Worm (Caenorhabditis elegans) whole organism, L3 larva: Measurements from ENCODE around the gene F46H5.3.

Source experiments
- ceh-16 ChIP-seq: sonication (generic microtip); optimal IDR thresholded peaks from 2 replicates; lab custom pipeline; 2017; ENCODE audit warnings: missing biosample characterization, missing genetic modification characterization
- ceh-28 ChIP-seq: fragments of 150-350 bp; optimal IDR thresholded peaks from 2 replicates; lab custom pipeline; 2014; ENCODE audit warnings: missing biosample characterization, missing genetic modification reagents, missing genetic modification characterization
- ceh-82 ChIP-seq: fragments of 150-350 bp; optimal IDR thresholded peaks from 2 replicates; lab custom pipeline; 2014; ENCODE audit warnings: missing biosample characterization, missing genetic modification characterization
- ceh-9 ChIP-seq: sonication (generic microtip); optimal IDR thresholded peaks from 2 replicates; lab custom pipeline; 2018; ENCODE audit warnings: missing biosample characterization, missing genetic modification characterization
- daf-12 ChIP-seq: fragments of 150-350 bp; optimal IDR thresholded peaks from 2 replicates; lab custom pipeline; 2014; ENCODE audit warnings: missing biosample characterization, missing genetic modification reagents, missing genetic modification characterization
- egl-5 ChIP-seq: fragments of 150-350 bp; optimal IDR thresholded peaks from 2 replicates; lab custom pipeline; 2017; ENCODE audit warnings: missing biosample characterization, missing genetic modification reagents, missing genetic modification characterization, inconsistent platforms
- elt-1 ChIP-seq: fragments of 150-350 bp; optimal IDR thresholded peaks from 2 replicates; lab custom pipeline; 2014; ENCODE audit warnings: missing biosample characterization, missing genetic modification characterization
- elt-2 ChIP-seq: sonication (generic microtip); optimal IDR thresholded peaks from 2 replicates; lab custom pipeline; 2016; ENCODE audit warnings: missing genetic modification reagents, mild to moderate bottlenecking, missing genetic modification characterization, missing compliant biosample characterization
- elt-3 ChIP-seq, 3 experiments: fragments of 150-350 bp in 1 of 3; sonication (generic microtip) in 2 of 3; optimal IDR thresholded peaks; 2 replicates in 2 of 3; 4 replicates in 1 of 3; lab custom pipeline; 2014 to 2017; ENCODE audit warnings: missing biosample characterization in 3 of 3, missing genetic modification characterization in 3 of 3
- eor-1 ChIP-seq, 2 experiments: fragments of 150-350 bp; optimal IDR thresholded peaks; 2 replicates each; lab custom pipeline; 2014 to 2018; ENCODE audit warnings: missing biosample characterization in 2 of 2, missing genetic modification characterization in 2 of 2
- fkh-10 ChIP-seq: sonication (generic microtip); optimal IDR thresholded peaks from 2 replicates; lab custom pipeline; 2017; ENCODE audit warnings: missing biosample characterization, missing genetic modification reagents, missing genetic modification characterization
- fkh-2 ChIP-seq: fragments of 150-350 bp; optimal IDR thresholded peaks from 2 replicates; lab custom pipeline; 2014; ENCODE audit warnings: missing biosample characterization, missing genetic modification reagents, missing genetic modification characterization
- fos-1 ChIP-seq: fragments of 150-350 bp; optimal IDR thresholded peaks from 2 replicates; lab custom pipeline; 2014; ENCODE audit warnings: missing biosample characterization, missing genetic modification characterization
- hmg-11 ChIP-seq: sonication (generic microtip); optimal IDR thresholded peaks from 2 replicates; lab custom pipeline; 2016; ENCODE audit warnings: missing genetic modification characterization, missing compliant biosample characterization
- jun-1 ChIP-seq: fragments of 150-350 bp; optimal IDR thresholded peaks from 2 replicates; lab custom pipeline; 2014; ENCODE audit warnings: missing biosample characterization, missing genetic modification reagents, missing genetic modification characterization
- lin-39 ChIP-seq: fragments of 150-350 bp; optimal IDR thresholded peaks from 2 replicates; lab custom pipeline; 2018; ENCODE audit warnings: missing biosample characterization, missing genetic modification reagents, missing genetic modification characterization
- lsy-12 ChIP-seq: sonication (generic microtip); optimal IDR thresholded peaks from 2 replicates; lab custom pipeline; 2016; ENCODE audit warnings: mild to moderate bottlenecking, missing genetic modification characterization, missing compliant biosample characterization
- mdl-1 ChIP-seq: fragments of 150-350 bp; optimal IDR thresholded peaks from 2 replicates; lab custom pipeline; 2014; ENCODE audit warnings: missing biosample characterization, missing genetic modification characterization
- mml-1 ChIP-seq: fragments of 150-350 bp; sonication (generic microtip); optimal IDR thresholded peaks from 3 replicates; lab custom pipeline; 2014; ENCODE audit warnings: missing biosample characterization, missing genetic modification characterization
- nfya-1 ChIP-seq: sonication (generic microtip); optimal IDR thresholded peaks from 2 replicates; lab custom pipeline; 2017; ENCODE audit warnings: missing genetic modification characterization, mild to moderate bottlenecking, missing compliant biosample characterization, antibody characterized with exemption, moderate library complexity; ENCODE audit not compliant: insufficient read depth
- nhr-11 ChIP-seq: fragments of 150-350 bp; optimal IDR thresholded peaks from 2 replicates; lab custom pipeline; 2014; ENCODE audit warnings: missing biosample characterization, missing genetic modification characterization
- nhr-12 ChIP-seq: fragments of 150-350 bp; optimal IDR thresholded peaks from 2 replicates; lab custom pipeline; 2014; ENCODE audit warnings: missing biosample characterization, missing genetic modification characterization
- nhr-23 ChIP-seq: fragments of 150-350 bp; optimal IDR thresholded peaks from 2 replicates; lab custom pipeline; 2014; ENCODE audit warnings: missing biosample characterization, missing genetic modification reagents, missing genetic modification characterization
- nhr-237 ChIP-seq: fragments of 150-350 bp; optimal IDR thresholded peaks from 2 replicates; lab custom pipeline; 2014; ENCODE audit warnings: missing biosample characterization, missing genetic modification characterization
- nhr-25 ChIP-seq: sonication (generic microtip); optimal IDR thresholded peaks from 2 replicates; lab custom pipeline; 2017; ENCODE audit warnings: missing biosample characterization, missing genetic modification characterization
- nhr-28 ChIP-seq: fragments of 150-350 bp; optimal IDR thresholded peaks from 2 replicates; lab custom pipeline; 2014; ENCODE audit warnings: missing biosample characterization, missing genetic modification characterization
- nhr-67 ChIP-seq: fragments of 150-350 bp; optimal IDR thresholded peaks from 2 replicates; lab custom pipeline; 2014; ENCODE audit warnings: missing biosample characterization, missing genetic modification characterization
- nhr-76 ChIP-seq: fragments of 150-350 bp; sonication (generic microtip); optimal IDR thresholded peaks from 5 replicates; lab custom pipeline; 2014; ENCODE audit warnings: missing biosample characterization, missing genetic modification characterization
- nhr-77 ChIP-seq: fragments of 150-350 bp; optimal IDR thresholded peaks from 2 replicates; lab custom pipeline; 2014; ENCODE audit warnings: missing biosample characterization, missing genetic modification characterization
- pha-4 ChIP-seq: fragments of 150-350 bp; optimal IDR thresholded peaks from 2 replicates; lab custom pipeline; 2014; ENCODE audit warnings: missing biosample characterization, missing genetic modification reagents, missing genetic modification characterization
- pqm-1 ChIP-seq: fragments of 150-350 bp; optimal IDR thresholded peaks from 2 replicates; lab custom pipeline; 2017; ENCODE audit warnings: missing biosample characterization, missing genetic modification characterization, inconsistent platforms
- sea-2 ChIP-seq: fragments of 150-350 bp; sonication (generic microtip); optimal IDR thresholded peaks from 4 replicates; lab custom pipeline; 2014; ENCODE audit warnings: missing biosample characterization, missing genetic modification reagents, missing genetic modification characterization
- skn-1 ChIP-seq: fragments of 150-350 bp; optimal IDR thresholded peaks from 2 replicates; lab custom pipeline; 2014; ENCODE audit warnings: missing biosample characterization, missing genetic modification characterization
- snpc-4 ChIP-seq: fragments of 150-350 bp; optimal IDR thresholded peaks from 2 replicates; lab custom pipeline; 2014; ENCODE audit warnings: missing biosample characterization, missing genetic modification characterization
- unc-39 ChIP-seq: sonication (generic microtip); optimal IDR thresholded peaks from 4 replicates; lab custom pipeline; 2017; ENCODE audit warnings: missing biosample characterization, missing genetic modification characterization
- ztf-4 ChIP-seq: fragments of 150-350 bp; optimal IDR thresholded peaks from 2 replicates; lab custom pipeline; 2014; ENCODE audit warnings: missing biosample characterization, missing genetic modification characterization

Gene F46H5.3

DNA sequence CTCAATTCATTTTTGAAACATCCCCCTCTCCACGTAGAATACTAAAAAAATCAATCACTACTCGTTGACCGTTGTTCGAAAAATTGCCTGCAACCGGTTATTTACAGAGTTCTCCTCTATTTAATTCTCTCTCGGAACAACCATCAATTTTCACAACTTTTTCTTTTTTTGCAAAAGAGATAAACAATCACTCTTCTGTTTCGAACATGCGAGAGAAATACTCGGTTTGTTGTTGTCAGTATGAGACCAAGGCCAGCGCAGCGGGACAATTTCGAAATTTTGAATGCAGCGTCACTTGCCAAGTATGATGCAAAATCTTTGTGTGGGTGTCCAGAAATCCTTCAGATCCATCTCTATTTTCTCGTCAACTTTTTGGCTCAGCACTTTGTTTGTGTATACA, 8.1 kb downstream of the F46H5.3 start (continued):
- peak; percentile 38 for TF ChIP-seq lin-39 (tag; lab: Kevin White, UChicago)
- no peak for TF ChIP-seq nhr-67 (tag; lab: Kevin White, UChicago)
- peak; percentile 51 for TF ChIP-seq daf-12 (tag; lab: Kevin White, UChicago)
- TF ChIP-seq ceh-28 (tag; lab: Kevin White, UChicago) = peak; percentile 35
- TF ChIP-seq nhr-12 (tag; lab: Kevin White, UChicago) = no peak
- no peak for TF ChIP-seq unc-39 (tag; lab: Kevin White, UChicago)
- TF ChIP-seq elt-2 (tag; lab: Kevin White, UChicago) = peak; percentile 29
- TF ChIP-seq nhr-76 (tag; lab: Kevin White, UChicago) = no peak
- TF ChIP-seq elt-3 (tag; optimal IDR thresholded peaks at IDR 0.05; lab: Kevin White, UChicago) = no peak
- TF ChIP-seq lsy-12 (tag; lab: Kevin White, UChicago) = no peak
- no peak for TF ChIP-seq eor-1 (tag; optimal IDR thresholded peaks at IDR 0.05; lab: Kevin White, UChicago)
- TF ChIP-seq ztf-4 (tag; lab: Kevin White, UChicago) = no peak
- no peak for TF ChIP-seq elt-1
- TF ChIP-seq fos-1 (tag; lab: Kevin White, UChicago) = no peak
- TF ChIP-seq hmg-11 (tag; lab: Kevin White, UChicago) = no peak
- TF ChIP-seq nhr-237 = no peak

DNA sequence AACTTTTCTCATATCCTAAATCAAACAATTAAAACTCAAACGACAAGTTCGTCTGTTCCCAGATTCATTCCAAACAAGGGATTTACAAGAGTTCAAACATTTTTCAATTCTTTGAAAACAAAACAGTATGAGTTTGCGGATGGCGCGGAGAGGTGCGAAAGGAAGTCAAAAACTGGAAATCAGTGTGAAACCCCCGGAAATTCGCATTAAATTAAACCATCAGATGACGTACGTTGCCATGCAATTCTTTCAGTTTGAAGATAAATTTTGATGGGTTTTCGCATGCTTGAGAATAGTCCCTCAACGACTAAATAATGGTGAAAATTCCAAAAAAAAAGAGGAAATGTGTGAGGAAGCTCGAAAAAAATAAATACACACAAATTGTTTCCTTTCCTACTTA, 9.1 kb downstream of the F46H5.3 start:
- no peak for TF ChIP-seq snpc-4
- no peak for TF ChIP-seq egl-5 (tag; lab: Kevin White, UChicago)
- TF ChIP-seq nhr-77 (tag; lab: Kevin White, UChicago) = no peak
- no peak for TF ChIP-seq ceh-9
- TF ChIP-seq fkh-2 (tag; lab: Kevin White, UChicago) = no peak
- no peak for TF ChIP-seq ztf-4 (tag; lab: Kevin White, UChicago)
- no peak for TF ChIP-seq nfya-1
- no peak for TF ChIP-seq pqm-1 (tag; lab: Kevin White, UChicago)
- TF ChIP-seq elt-2 (tag; lab: Kevin White, UChicago) = no peak
- no peak for TF ChIP-seq jun-1 (tag; lab: Kevin White, UChicago)
- no peak for TF ChIP-seq lsy-12 (tag; lab: Kevin White, UChicago)

DNA sequence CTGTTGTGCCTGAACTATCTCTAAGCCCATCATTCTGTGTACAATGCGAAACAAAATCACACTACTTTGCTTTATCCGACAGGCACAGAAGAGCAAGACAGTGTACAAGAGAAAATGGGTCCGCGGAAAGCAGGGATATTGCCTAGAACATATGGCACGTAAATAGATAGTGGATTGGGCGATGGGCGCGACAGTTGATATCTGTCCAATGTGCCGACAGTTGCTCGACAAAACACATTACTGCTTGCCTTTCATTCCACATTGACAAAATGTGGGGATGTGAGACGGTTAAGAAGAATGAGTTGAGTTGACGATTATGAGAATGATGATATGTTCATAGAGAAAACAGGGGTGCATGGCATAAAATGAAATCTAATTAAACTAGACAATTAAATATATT, 13.4 kb downstream of the F46H5.3 start:
- TF ChIP-seq ceh-9 = no peak
- TF ChIP-seq nhr-237 = no peak
- no peak for TF ChIP-seq unc-39 (tag; lab: Kevin White, UChicago)
- no peak for TF ChIP-seq pqm-1 (tag; lab: Kevin White, UChicago)
- peak; percentile 63 for TF ChIP-seq egl-5 (tag; lab: Kevin White, UChicago)

DNA sequence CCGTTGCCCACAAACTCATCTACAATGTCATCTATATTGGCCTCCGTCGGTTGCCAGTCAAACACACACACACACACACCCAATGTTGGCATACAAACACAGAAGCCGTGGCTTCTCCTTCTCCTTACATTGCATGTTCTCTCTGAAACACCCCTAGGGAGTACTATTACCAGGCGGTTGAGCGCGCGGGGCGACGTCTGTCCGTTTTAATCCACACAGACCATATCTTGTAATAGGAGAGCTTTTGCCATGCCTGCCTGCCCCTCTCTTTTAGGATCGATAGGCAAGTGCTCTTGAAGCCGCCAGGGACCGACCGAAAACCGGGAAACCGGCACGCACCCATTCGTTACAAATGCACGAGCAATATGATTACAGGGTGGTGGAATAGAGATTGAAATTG, 14.0 kb downstream of the F46H5.3 start:
- TF ChIP-seq elt-1 (no peak), pha-4 (no peak), ztf-4 (tag; lab: Kevin White, UChicago) (no peak), ceh-82 (tag; lab: Kevin White, UChicago) (no peak), hmg-11 (tag; lab: Kevin White, UChicago) (no peak), ceh-28 (tag; lab: Kevin White, UChicago) (no peak), nhr-25 (tag; lab: Kevin White, UChicago) (no peak), nhr-11 (no peak), elt-3 (tag; optimal IDR thresholded peaks at IDR 0.05; lab: Kevin White, UChicago) (no peak), nhr-77 (tag; lab: Kevin White, UChicago) (no peak), pqm-1 (tag; lab: Kevin White, UChicago) (no peak), sea-2 (GFP tag; lab: Kevin White, UChicago) (no peak), ceh-16 (tag; lab: Kevin White, UChicago) (no peak), nhr-23 (tag; lab: Kevin White, UChicago) (no peak), mdl-1 (tag; lab: Kevin White, UChicago) (no peak), fkh-10 (GFP tag; lab: Kevin White, UChicago) (no peak), skn-1 (tag; lab: Kevin White, UChicago) (no peak), nhr-28 (tag; lab: Kevin White, UChicago) (no peak), mml-1 (tag; lab: Kevin White, UChicago) (no peak), nhr-67 (tag; lab: Kevin White, UChicago) (no peak)
- TF ChIP-seq, all 47 proteins: peak for 0
